Comparison of ENCODE assay signal across 1 fruit fly cellular context in the genomic region with DNA sequence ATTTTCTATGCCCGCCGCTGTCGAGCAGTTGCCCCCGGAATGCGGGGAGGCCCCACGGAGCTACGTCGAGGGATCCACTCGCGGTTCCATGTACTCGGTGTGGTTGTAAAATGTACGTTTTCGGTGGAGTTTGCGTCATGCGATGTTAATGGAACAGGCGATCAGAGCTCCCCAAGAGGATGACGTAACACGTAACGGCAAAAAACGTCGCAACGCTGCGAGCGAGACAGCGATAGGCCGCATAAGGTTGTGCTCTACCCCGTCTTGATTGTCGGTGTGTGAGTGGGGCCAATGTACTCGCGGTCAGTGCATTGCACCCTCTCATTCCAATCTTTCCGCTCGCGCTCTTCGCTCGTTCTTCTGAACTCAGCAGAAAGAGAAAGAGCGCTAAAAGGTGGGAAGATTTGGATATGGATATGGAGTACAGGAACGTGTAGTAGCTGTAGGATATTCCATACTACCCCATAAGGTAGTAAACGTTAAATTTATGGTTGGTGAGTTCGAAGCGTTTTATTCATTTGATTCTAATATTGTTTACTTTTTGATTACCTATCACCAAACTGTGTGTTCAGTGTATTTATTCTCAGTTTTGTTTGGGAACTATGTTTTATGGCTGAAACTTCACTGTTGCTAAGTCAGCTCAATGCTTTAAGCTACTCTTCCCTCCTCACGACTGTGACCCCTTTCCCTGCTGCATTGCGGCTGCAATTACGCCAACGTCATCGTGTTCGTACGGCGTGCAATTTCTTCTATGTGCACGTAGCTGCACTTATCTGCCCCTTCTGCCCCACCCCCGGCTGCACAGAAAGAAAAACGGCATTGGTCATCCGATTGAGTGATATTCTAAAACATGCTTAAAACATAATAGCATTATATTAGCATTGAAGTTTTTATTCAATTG.
TF ChIP-seq lines count a peak whose summit lies in the region.

No protein-coding gene starts in this region.

TF ChIP-seq in whole organism, embryonic, 481 proteins besides CTCF, POLR2A, EP300 and RAD21 (continued from another document):
- TF ChIP-seq mirr (GFP tag; optimal IDR thresholded peaks at IDR 0.05; lab: Kevin White, UChicago) (peak; percentile 3), abd-A (tag; optimal IDR thresholded peaks at IDR 0.05; lab: Kevin White, UChicago) (peak; percentile 46), CG13894 (tag; optimal IDR thresholded peaks at IDR 0.05; lab: Kevin White, UChicago) (peak; percentile 82), Deaf1 (tag; optimal IDR thresholded peaks at IDR 0.05; lab: Kevin White, UChicago) (peak; percentile 61), CG6254 (GFP tag; optimal IDR thresholded peaks at IDR 0.05; lab: Kevin White, UChicago) (peak; percentile 4), ftz-f1 (GFP tag; optimal IDR thresholded peaks at IDR 0.05; lab: Kevin White, UChicago) (peak; percentile 94), CG1832 (GFP tag; optimal IDR thresholded peaks at IDR 0.05; lab: Kevin White, UChicago) (peak; percentile 83), CG6791 (GFP tag; IDR thresholded peaks at IDR 0.05; lab: Robert Waterston, UW; ENCODE audit: partially characterized antibody) (no peak), Nf-YB (GFP tag; optimal IDR thresholded peaks at IDR 0.05; lab: Kevin White, UChicago) (peak; percentile 19), CG8281 (tag; optimal IDR thresholded peaks at IDR 0.05; lab: Kevin White, UChicago) (no peak), gro (GFP tag; optimal IDR thresholded peaks at IDR 0.05; lab: Kevin White, UChicago) (peak; percentile 19), lbe (GFP tag; optimal IDR thresholded peaks at IDR 0.05; lab: Kevin White, UChicago) (peak; percentile 33), dimm (GFP tag; IDR thresholded peaks at IDR 0.05; lab: Robert Waterston, UW) (no peak), stwl (tag; optimal IDR thresholded peaks at IDR 0.05; lab: Kevin White, UChicago) (no peak), Oli (tag; optimal IDR thresholded peaks at IDR 0.05; lab: Kevin White, UChicago) (no peak), kni (GFP tag; optimal IDR thresholded peaks at IDR 0.05; lab: Kevin White, UChicago) (peak; percentile 88), Nf-YC (tag; optimal IDR thresholded peaks at IDR 0.05; lab: Kevin White, UChicago) (peak; percentile 64)
